Fruit fly (Drosophila melanogaster) whole organism, embryonic: ENCODE data around the gene CG3071.

Source experiments
- BtbVII ChIP-seq: fragments of 200-800 bp; sonication (Bioruptor generic); optimal IDR thresholded peaks from 3 replicates; lab custom pipeline; 2017; ENCODE audit warnings: missing biosample characterization, mild to moderate bottlenecking, missing genetic modification characterization
- CG10462 ChIP-seq: fragments of 200-800 bp; sonication (Bioruptor generic); optimal IDR thresholded peaks from 2 replicates; lab custom pipeline; 2016; ENCODE audit warnings: missing biosample characterization, missing genetic modification characterization
- CG10543 ChIP-seq: fragments of 200-800 bp; sonication (Bioruptor generic); optimal IDR thresholded peaks from 3 replicates; lab custom pipeline; 2017; ENCODE audit warnings: missing biosample characterization, mild to moderate bottlenecking, missing genetic modification characterization, moderate library complexity
- CG12942 ChIP-seq: fragments of 200-800 bp; sonication (Bioruptor generic); optimal IDR thresholded peaks from 3 replicates; lab custom pipeline; 2016; ENCODE audit warnings: missing biosample characterization, missing genetic modification characterization
- CG17612 ChIP-seq: fragments of 200-800 bp; sonication (Bioruptor generic); IDR thresholded peaks from 2 replicates; pipeline ENCODE4 v1.3.6; 2022; ENCODE audit warnings: missing biosample characterization, missing genetic modification characterization
- CG18011 ChIP-seq: fragments of 200-800 bp; sonication (Bioruptor generic); optimal IDR thresholded peaks from 2 replicates; lab custom pipeline; 2017; ENCODE audit warnings: missing biosample characterization, missing genetic modification characterization, mild to moderate bottlenecking, moderate library complexity, missing genotype
- CG30403 ChIP-seq: fragments of 200-800 bp; sonication (Bioruptor generic); optimal IDR thresholded peaks from 3 replicates; lab custom pipeline; 2016; ENCODE audit warnings: missing biosample characterization, missing genetic modification characterization
- CG3065 ChIP-seq: fragments of 200-800 bp; sonication (Bioruptor generic); optimal IDR thresholded peaks from 2 replicates; lab custom pipeline; 2016; ENCODE audit warnings: missing biosample characterization, missing genetic modification characterization
- CG31388 ChIP-seq: fragments of 200-800 bp; sonication (Bioruptor generic); optimal IDR thresholded peaks from 2 replicates; lab custom pipeline; 2016; ENCODE audit warnings: missing biosample characterization, missing genetic modification characterization
- CG3163 ChIP-seq: fragments of 200-800 bp; sonication (Bioruptor generic); optimal IDR thresholded peaks from 3 replicates; lab custom pipeline; 2016; ENCODE audit warnings: missing biosample characterization, missing genetic modification characterization
- CG32532 ChIP-seq: fragments of 200-800 bp; sonication (Bioruptor generic); IDR thresholded peaks from 2 replicates; pipeline ENCODE4 v1.3.6; 2022; ENCODE audit warnings: missing biosample characterization, missing genetic modification characterization
- CG3281 ChIP-seq: fragments of 200-800 bp; sonication (Bioruptor generic); optimal IDR thresholded peaks from 3 replicates; lab custom pipeline; 2017; ENCODE audit warnings: missing biosample characterization, mild to moderate bottlenecking, missing genetic modification characterization
- CG34224 ChIP-seq: fragments of 200-800 bp; sonication (Bioruptor generic); IDR thresholded peaks from 3 replicates; pipeline ENCODE4 v1.3.6; 2022; ENCODE audit warnings: missing biosample characterization, missing genetic modification characterization; ENCODE audit not compliant: partially characterized antibody
- CG34376 ChIP-seq: fragments of 200-800 bp; sonication (Bioruptor generic); optimal IDR thresholded peaks from 2 replicates; lab custom pipeline; 2018; ENCODE audit warnings: missing biosample characterization, mild to moderate bottlenecking, missing genetic modification characterization
- CG4424 ChIP-seq: fragments of 200-800 bp; sonication (Bioruptor generic); optimal IDR thresholded peaks from 3 replicates; lab custom pipeline; 2016; ENCODE audit warnings: missing biosample characterization, missing genetic modification characterization
- CG6175 ChIP-seq: fragments of 200-800 bp; sonication (Bioruptor generic); IDR thresholded peaks from 3 replicates; pipeline ENCODE4 v1.3.6; 2022; ENCODE audit warnings: missing biosample characterization, missing genetic modification characterization
- CG6254 ChIP-seq: fragments of 200-800 bp; sonication (Bioruptor generic); optimal IDR thresholded peaks from 3 replicates; lab custom pipeline; 2017; ENCODE audit warnings: mild to moderate bottlenecking, missing biosample characterization, missing genetic modification reagents, missing genetic modification characterization
- CG7357 ChIP-seq: fragments of 200-800 bp; sonication (Bioruptor generic); IDR thresholded peaks from 3 replicates; pipeline ENCODE4 v1.3.6; 2022; ENCODE audit warnings: missing biosample characterization, missing genetic modification characterization
- CG7928 ChIP-seq: fragments of 200-800 bp; sonication (Bioruptor generic); optimal IDR thresholded peaks from 2 replicates; lab custom pipeline; 2017; ENCODE audit warnings: missing biosample characterization, mild to moderate bottlenecking, missing genetic modification characterization
- CG9876 ChIP-seq: fragments of 200-800 bp; sonication (Bioruptor generic); optimal IDR thresholded peaks from 2 replicates; lab custom pipeline; 2016; ENCODE audit warnings: missing biosample characterization, missing genetic modification characterization
- CG9932 ChIP-seq: fragments of 200-800 bp; sonication (Bioruptor generic); IDR thresholded peaks from 2 replicates; pipeline ENCODE4 v1.3.6; 2022; ENCODE audit warnings: missing biosample characterization, missing genetic modification characterization
- D19A ChIP-seq: fragments of 200-800 bp; optimal IDR thresholded peaks from 3 replicates; lab custom pipeline; 2019; ENCODE audit warnings: missing biosample characterization, mild to moderate bottlenecking, missing genetic modification characterization, moderate library complexity
- Dip3 ChIP-seq: fragments of 200-800 bp; sonication (Bioruptor generic); optimal IDR thresholded peaks from 3 replicates; lab custom pipeline; 2016; ENCODE audit warnings: missing biosample characterization, missing genetic modification characterization
- Gug ChIP-seq: fragments of 200-800 bp; sonication (Bioruptor generic); IDR thresholded peaks from 4 replicates; pipeline ENCODE4 v1.3.6; 2022; ENCODE audit warnings: missing biosample characterization, missing genetic modification characterization
- HHEX ChIP-seq: fragments of 200-800 bp; sonication (Bioruptor generic); optimal IDR thresholded peaks from 3 replicates; lab custom pipeline; 2017; ENCODE audit warnings: missing biosample characterization, mild to moderate bottlenecking, missing genetic modification characterization, missing genetic modification reagents
- Hmx ChIP-seq: fragments of 200-800 bp; sonication (Bioruptor generic); optimal IDR thresholded peaks from 2 replicates; lab custom pipeline; 2016; ENCODE audit warnings: missing biosample characterization, missing genetic modification characterization
- Lpt ChIP-seq: fragments of >200 bp; optimal IDR thresholded peaks from 2 replicates; lab custom pipeline; 2018; ENCODE audit warnings: missing biosample characterization, missing genetic modification characterization
- MTF-1 ChIP-seq: fragments of 200-800 bp; sonication (Bioruptor generic); optimal IDR thresholded peaks from 2 replicates; lab custom pipeline; 2018; ENCODE audit warnings: missing biosample characterization, mild to moderate bottlenecking, missing genetic modification characterization, borderline replicate concordance
- Mes4 ChIP-seq: fragments of 200-800 bp; sonication (Bioruptor generic); optimal IDR thresholded peaks from 2 replicates; lab custom pipeline; 2016; ENCODE audit warnings: missing biosample characterization, missing genetic modification characterization
- NK7.1 ChIP-seq: fragments of 200-800 bp; sonication (Bioruptor generic); optimal IDR thresholded peaks from 3 replicates; lab custom pipeline; 2016; ENCODE audit warnings: missing biosample characterization, missing genetic modification characterization
- Opbp ChIP-seq: fragments of 200-800 bp; sonication (Bioruptor generic); IDR thresholded peaks from 3 replicates; pipeline ENCODE4 v1.3.6; 2022; ENCODE audit warnings: missing biosample characterization, missing genetic modification characterization; ENCODE audit not compliant: partially characterized antibody
- Stat92E ChIP-seq, 3 experiments: fragments of >200 bp in 2 of 3; fragments of 200-800 bp in 1 of 3; sonication (Bioruptor generic) in 1 of 3; optimal IDR thresholded peaks; 2 replicates each; lab custom pipeline; 2017 to 2019; ENCODE audit warnings: missing biosample characterization in 3 of 3, missing genetic modification characterization in 3 of 3, mild to moderate bottlenecking in 1 of 3, moderate library complexity in 1 of 3
- Tbp ChIP-seq: fragments of >200 bp; optimal IDR thresholded peaks from 2 replicates; lab custom pipeline; 2018; ENCODE audit warnings: missing biosample characterization, missing genetic modification characterization
- bigmax ChIP-seq: fragments of 200-800 bp; sonication (Bioruptor generic); optimal IDR thresholded peaks from 2 replicates; lab custom pipeline; 2018; ENCODE audit warnings: missing biosample characterization, mild to moderate bottlenecking, missing genetic modification characterization
- bsh ChIP-seq, 2 experiments: fragments of 200-800 bp; sonication (Bioruptor generic); optimal IDR thresholded peaks; 2 replicates each; lab custom pipeline; 2017 to 2018; ENCODE audit warnings: mild to moderate bottlenecking in 2 of 2, missing biosample characterization in 2 of 2, missing genetic modification characterization in 2 of 2, moderate library complexity in 1 of 2
- crc ChIP-seq: fragments of 200-800 bp; sonication (Bioruptor generic); optimal IDR thresholded peaks from 2 replicates; lab custom pipeline; 2016; ENCODE audit warnings: missing biosample characterization, missing genetic modification characterization
- eve ChIP-seq, 2 experiments: fragments of >200 bp; optimal IDR thresholded peaks; 2 replicates each; lab custom pipeline; 2017; ENCODE audit warnings: missing biosample characterization in 2 of 2, missing genetic modification characterization in 2 of 2
- gsb ChIP-seq: fragments of 200-800 bp; sonication (Bioruptor generic); IDR thresholded peaks from 2 replicates; pipeline ENCODE4 v1.3.6; 2022; ENCODE audit warnings: missing biosample characterization, missing genetic modification characterization
- her ChIP-seq: fragments of 200-800 bp; sonication (Bioruptor generic); optimal IDR thresholded peaks from 2 replicates; lab custom pipeline; 2016; ENCODE audit warnings: missing biosample characterization, missing genetic modification characterization
- kay ChIP-seq: fragments of 200-800 bp; sonication (Bioruptor generic); optimal IDR thresholded peaks from 2 replicates; lab custom pipeline; 2016; ENCODE audit warnings: missing biosample characterization, missing genetic modification characterization
- lilli ChIP-seq: fragments of 200-800 bp; sonication (Bioruptor generic); optimal IDR thresholded peaks from 3 replicates; lab custom pipeline; 2016; ENCODE audit warnings: missing biosample characterization, missing genetic modification characterization
- luna ChIP-seq: fragments of 200-800 bp; sonication (Bioruptor generic); optimal IDR thresholded peaks from 2 replicates; lab custom pipeline; 2016; ENCODE audit warnings: missing biosample characterization, missing genetic modification characterization
- pzg ChIP-seq: fragments of 200-800 bp; sonication (Bioruptor generic); optimal IDR thresholded peaks from 3 replicates; lab custom pipeline; 2018; ENCODE audit warnings: missing biosample characterization, mild to moderate bottlenecking, missing genetic modification characterization, moderate library complexity
- sens ChIP-seq: fragments of 200-800 bp; sonication (Bioruptor generic); peaks from one replicate; lab custom pipeline; 2016; ENCODE audit warnings: missing biosample characterization, missing genetic modification characterization
- sim ChIP-seq: fragments of 200-800 bp; sonication (Bioruptor generic); IDR thresholded peaks from 2 replicates; pipeline ENCODE4 v1.3.6; 2022; ENCODE audit warnings: missing biosample characterization, missing genetic modification characterization
- sisA ChIP-seq: fragments of 200-800 bp; sonication (Bioruptor generic); IDR thresholded peaks from 2 replicates; pipeline ENCODE4 v1.3.6; 2022; ENCODE audit warnings: missing biosample characterization, missing genetic modification characterization
- sr ChIP-seq: fragments of 200-800 bp; sonication (Bioruptor generic); IDR thresholded peaks from 3 replicates; pipeline ENCODE4 v1.3.6; 2022; ENCODE audit warnings: missing biosample characterization, missing genetic modification characterization
- stc ChIP-seq: fragments of 200-800 bp; sonication (Bioruptor generic); IDR thresholded peaks from 2 replicates; pipeline ENCODE4 v1.3.6; 2022; ENCODE audit warnings: missing biosample characterization, missing genetic modification characterization
- tap ChIP-seq: fragments of 200-800 bp; optimal IDR thresholded peaks from 3 replicates; lab custom pipeline; 2019; ENCODE audit warnings: missing biosample characterization, mild to moderate bottlenecking, missing genetic modification characterization, moderate library complexity
- tin ChIP-seq: fragments of 200-800 bp; sonication (Bioruptor generic); optimal IDR thresholded peaks from 3 replicates; lab custom pipeline; 2016; ENCODE audit warnings: missing biosample characterization, missing genetic modification characterization
- tup ChIP-seq: fragments of 200-800 bp; sonication (Bioruptor generic); optimal IDR thresholded peaks from 2 replicates; lab custom pipeline; 2016; ENCODE audit warnings: missing biosample characterization, mild to moderate bottlenecking, missing genetic modification characterization, moderate library complexity
- wdn ChIP-seq: fragments of 200-800 bp; sonication (Bioruptor generic); IDR thresholded peaks from 2 replicates; pipeline ENCODE4 v1.3.6; 2022; ENCODE audit warnings: missing biosample characterization, missing genetic modification characterization
- zen2 ChIP-seq: fragments of 200-800 bp; sonication (Bioruptor generic); IDR thresholded peaks from 3 replicates; pipeline ENCODE4 v1.3.6; 2022; ENCODE audit warnings: missing biosample characterization, missing genetic modification characterization; ENCODE audit not compliant: partially characterized antibody

Gene CG3071

DNA sequence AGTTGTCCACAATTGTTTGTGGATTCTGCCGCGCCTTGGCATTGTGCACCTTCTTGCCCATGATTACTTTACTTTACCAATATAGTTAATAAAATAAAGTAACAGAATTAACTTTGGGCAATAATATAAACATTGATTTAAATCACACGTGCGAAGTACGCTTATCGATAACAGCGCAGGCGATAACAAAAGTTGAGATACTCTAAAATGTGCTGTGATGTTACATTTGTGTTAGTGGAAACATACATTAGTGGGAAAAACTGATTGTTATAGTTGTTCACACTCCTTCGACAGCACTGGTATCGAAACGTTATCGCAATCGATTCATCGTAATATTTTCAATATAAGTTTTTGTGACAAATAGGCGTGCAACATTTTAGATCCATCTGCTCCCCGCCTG, 20.8 kb upstream of the CG3071 start, which contains the start of gene kz (continued):
- TF ChIP-seq sens (GFP tag; lab: Kevin White, UChicago) (peak; percentile 64), pzg (GFP tag; lab: Kevin White, UChicago) (peak; percentile 88), Opbp (GFP tag; lab: Robert Waterston, UW) (peak; percentile 92), CG7928 (GFP tag; lab: Kevin White, UChicago) (no peak), tin (GFP tag; lab: Kevin White, UChicago) (no peak), sim (no peak), sr (GFP tag; lab: Robert Waterston, UW) (no peak), bsh (GFP tag; optimal IDR thresholded peaks at IDR 0.05; lab: Kevin White, UChicago) (no peak), CG4424 (no peak), bigmax (GFP tag; lab: Kevin White, UChicago) (no peak), crc (GFP tag; lab: Kevin White, UChicago) (no peak), Lpt (no peak), Tbp (GFP tag; lab: Kevin White, UChicago) (no peak), wdn (GFP tag; lab: Robert Waterston, UW) (no peak), Mes4 (GFP tag; lab: Kevin White, UChicago) (no peak), kay (no peak), eve (GFP tag; optimal IDR thresholded peaks at IDR 0.05; lab: Kevin White, UChicago) (no peak), CG10462 (GFP tag; lab: Kevin White, UChicago) (no peak), lilli (GFP tag; lab: Kevin White, UChicago) (no peak), Gug (no peak), NK7.1 (GFP tag; lab: Kevin White, UChicago) (no peak), CG30403 (GFP tag; lab: Kevin White, UChicago) (no peak), gsb (GFP tag; lab: Robert Waterston, UW) (no peak), tup (GFP tag; lab: Kevin White, UChicago) (no peak), CG18011 (GFP tag; lab: Kevin White, UChicago) (no peak), BtbVII (GFP tag; lab: Kevin White, UChicago) (no peak), CG12942 (GFP tag; lab: Kevin White, UChicago) (no peak), MTF-1 (GFP tag; lab: Kevin White, UChicago) (no peak), CG9932 (GFP tag; lab: Robert Waterston, UW) (no peak), CG10543 (GFP tag; lab: Kevin White, UChicago) (no peak), CG3281 (GFP tag; lab: Kevin White, UChicago) (no peak), CG9876 (GFP tag; lab: Kevin White, UChicago) (no peak), sisA (no peak), CG32532 (GFP tag; lab: Robert Waterston, UW) (no peak), CG34376 (GFP tag; lab: Kevin White, UChicago) (no peak), CG3065 (GFP tag; lab: Kevin White, UChicago) (no peak), CG17612 (GFP tag; lab: Robert Waterston, UW) (no peak), stc (GFP tag; lab: Robert Waterston, UW) (no peak), CG6175 (GFP tag; lab: Robert Waterston, UW) (no peak), CG7357 (GFP tag; lab: Robert Waterston, UW) (peak; percentile 100), Dip3 (GFP tag; lab: Kevin White, UChicago) (no peak), HHEX (GFP tag; lab: Kevin White, UChicago) (no peak), CG3163 (GFP tag; lab: Kevin White, UChicago) (no peak), CG34224 (GFP tag; lab: Robert Waterston, UW) (peak; percentile 94), zen2 (GFP tag; lab: Robert Waterston, UW) (peak; percentile 88), tap (tag; lab: Kevin White, UChicago) (no peak), Stat92E (GFP tag; optimal IDR thresholded peaks at IDR 0.05; lab: Kevin White, UChicago) (no peak), Hmx (GFP tag; lab: Kevin White, UChicago) (no peak), luna (GFP tag; lab: Kevin White, UChicago) (no peak), D19A (no peak), CG6254 (GFP tag; lab: Kevin White, UChicago) (no peak), CG31388 (no peak), her (GFP tag; lab: Kevin White, UChicago) (no peak)
